Worm (Caenorhabditis elegans): ENCODE results near the gene C04G6.6.

Gene C04G6.6

ce11 chrII:5099649-5100048 is at the start of gene C04G6.6:
C04G6.6 (minus strand) TSS chrII:5099749.
- TF ChIP-seq sem-2 (GFP tag; optimal IDR thresholded peaks at IDR 0.05) (no peak), mab-5 (tag; optimal IDR thresholded peaks at IDR 0.05) (no peak), ces-1 (GFP tag; optimal IDR thresholded peaks at IDR 0.05) (no peak), cnd-1 (tag; optimal IDR thresholded peaks at IDR 0.05) (no peak), ham-2 (GFP tag; optimal IDR thresholded peaks at IDR 0.05) (no peak), blmp-1 (tag; optimal IDR thresholded peaks at IDR 0.05) (no peak), zip-8 (tag; optimal IDR thresholded peaks at IDR 0.05) (no peak), nhr-2 (tag; optimal IDR thresholded peaks at IDR 0.05) (no peak), flh-1 (GFP tag; optimal IDR thresholded peaks at IDR 0.05) (no peak), unc-39 (tag; optimal IDR thresholded peaks at IDR 0.05) (no peak), nhr-12 (tag; optimal IDR thresholded peaks at IDR 0.05) (no peak), snpc-4 (tag; optimal IDR thresholded peaks at IDR 0.05) (no peak)

- TF ChIP-seq nhr-76 (tag; optimal IDR thresholded peaks at IDR 0.05) (no peak), sem-2 (GFP tag; optimal IDR thresholded peaks at IDR 0.05) (no peak), mep-1 (tag; optimal IDR thresholded peaks at IDR 0.05) (no peak), lin-13 (tag; optimal IDR thresholded peaks at IDR 0.05) (no peak), drap-1 (GFP tag; optimal IDR thresholded peaks at IDR 0.05) (no peak), unc-120 (tag; optimal IDR thresholded peaks at IDR 0.05; ENCODE audit: poor library complexity, severe bottlenecking) (no peak), elt-3 (tag; optimal IDR thresholded peaks at IDR 0.05) (no peak), unc-62 (GFP tag; optimal IDR thresholded peaks at IDR 0.05) (no peak), ceh-39 (tag; optimal IDR thresholded peaks at IDR 0.05) (no peak), cnd-1 (tag; optimal IDR thresholded peaks at IDR 0.05) (no peak), mls-2 (tag; optimal IDR thresholded peaks at IDR 0.05) (no peak), elt-1 (tag; optimal IDR thresholded peaks at IDR 0.05; ENCODE audit: borderline replicate concordance, insufficient read depth) (no peak), snpc-4 (tag; optimal IDR thresholded peaks at IDR 0.05) (no peak), unc-39 (tag; optimal IDR thresholded peaks at IDR 0.05) (no peak), nhr-2 (tag; optimal IDR thresholded peaks at IDR 0.05) (no peak), hlh-1 (tag; optimal IDR thresholded peaks at IDR 0.05) (no peak), ces-1 (GFP tag; optimal IDR thresholded peaks at IDR 0.05) (no peak)
Observed at ce11 chrII:5148349-5148748, 48.8 kb upstream of the C04G6.6 start, which contains the start of gene F58A6.5. F58A6.5 (minus strand) TSS chrII:5148449.

ce11 chrII:5142619-5143018 is 43.1 kb upstream of the C04G6.6 start, which contains the start of gene F58A6.1:
F58A6.1 (plus strand) TSS chrII:5142919.
- TF ChIP-seq lin-32 (GFP tag; optimal IDR thresholded peaks at IDR 0.05) (no peak), elt-1 (tag; optimal IDR thresholded peaks at IDR 0.05; ENCODE audit: borderline replicate concordance, insufficient read depth) (no peak), tbx-8 (GFP tag; optimal IDR thresholded peaks at IDR 0.05) (no peak), sptf-1 (tag; optimal IDR thresholded peaks at IDR 0.05) (no peak), ham-2 (GFP tag; optimal IDR thresholded peaks at IDR 0.05) (no peak)

- TF ChIP-seq ham-2 (GFP tag; optimal IDR thresholded peaks at IDR 0.05) (no peak), blmp-1 (tag; optimal IDR thresholded peaks at IDR 0.05) (no peak), elt-1 (tag; optimal IDR thresholded peaks at IDR 0.05; ENCODE audit: borderline replicate concordance, insufficient read depth) (no peak), sptf-1 (tag; optimal IDR thresholded peaks at IDR 0.05) (no peak), lin-32 (GFP tag; optimal IDR thresholded peaks at IDR 0.05) (no peak)
Observed at ce11 chrII:5141945-5142514, 42.5 kb upstream of the C04G6.6 start, which contains the start of gene nas-29. nas-29 (minus strand) TSS chrII:5142036.

- TF ChIP-seq sem-2 (GFP tag; optimal IDR thresholded peaks at IDR 0.05) = no peak
- TF ChIP-seq mab-5 (tag; optimal IDR thresholded peaks at IDR 0.05) = no peak
- TF ChIP-seq nhr-12 (tag; optimal IDR thresholded peaks at IDR 0.05) = no peak
- TF ChIP-seq hlh-1 (tag; optimal IDR thresholded peaks at IDR 0.05) = no peak
- no peak for TF ChIP-seq ceh-43 (GFP tag; optimal IDR thresholded peaks at IDR 0.05)
- TF ChIP-seq unc-120 (tag; optimal IDR thresholded peaks at IDR 0.05; ENCODE audit: poor library complexity, severe bottlenecking) = no peak
- no peak for TF ChIP-seq mep-1 (tag; optimal IDR thresholded peaks at IDR 0.05)
- TF ChIP-seq bed-3 (GFP tag; optimal IDR thresholded peaks at IDR 0.05) = no peak
- no peak for TF ChIP-seq ceh-83 (GFP tag; optimal IDR thresholded peaks at IDR 0.05)
- TF ChIP-seq elt-1 (tag; optimal IDR thresholded peaks at IDR 0.05; ENCODE audit: borderline replicate concordance, insufficient read depth) = no peak
- no peak for TF ChIP-seq lsy-2 (tag; optimal IDR thresholded peaks at IDR 0.05)
- no peak for TF ChIP-seq blmp-1 (tag; optimal IDR thresholded peaks at IDR 0.05)
- no peak for TF ChIP-seq tbx-8 (GFP tag; optimal IDR thresholded peaks at IDR 0.05)
- TF ChIP-seq elt-3 (tag; optimal IDR thresholded peaks at IDR 0.05) = no peak
- no peak for TF ChIP-seq nhr-2 (tag; optimal IDR thresholded peaks at IDR 0.05)
- no peak for TF ChIP-seq M03D4.4 (tag; optimal IDR thresholded peaks at IDR 0.05)
- TF ChIP-seq lin-32 (GFP tag; optimal IDR thresholded peaks at IDR 0.05) = no peak
Observed at ce11 chrII:5136296-5136767, 36.8 kb upstream of the C04G6.6 start, which contains the start of gene F58A6.2. F58A6.2 (plus strand) TSS chrII:5136717.

Data from whole organism, mixed stage, embryonic.